Worm (Caenorhabditis elegans) whole organism, L2 larva: ENCODE data around the gene ceh-22.

ENCODE experiments used
- C34F6.9 ChIP-seq: fragments of 150-350 bp; optimal IDR thresholded peaks from 2 replicates; lab custom pipeline; 2014; ENCODE audit warnings: missing biosample characterization, missing genetic modification characterization
- F13H6.1 ChIP-seq: sonication (generic microtip); optimal IDR thresholded peaks from 2 replicates; lab custom pipeline; 2016; ENCODE audit warnings: missing genetic modification characterization, missing compliant biosample characterization
- R02D3.7 ChIP-seq: fragments of 150-350 bp; optimal IDR thresholded peaks from 2 replicates; lab custom pipeline; 2014; ENCODE audit warnings: missing biosample characterization, missing genetic modification characterization
- Y55F3AM.14 ChIP-seq: fragments of 200-800 bp; sonication (Bioruptor generic); optimal IDR thresholded peaks from 2 replicates; lab custom pipeline; 2018; ENCODE audit warnings: mild to moderate bottlenecking, missing genetic modification characterization, missing compliant biosample characterization
- ZK546.5 ChIP-seq: sonication (generic microtip); optimal IDR thresholded peaks from 2 replicates; lab custom pipeline; 2017; ENCODE audit warnings: missing biosample characterization, missing genetic modification characterization
- alr-1 ChIP-seq: fragments of 150-350 bp; optimal IDR thresholded peaks from 2 replicates; lab custom pipeline; 2014; ENCODE audit warnings: missing biosample characterization, missing genetic modification characterization
- aly-2 ChIP-seq: fragments of 150-350 bp; optimal IDR thresholded peaks from 2 replicates; lab custom pipeline; 2014; ENCODE audit warnings: missing biosample characterization, missing genetic modification characterization
- ama-1 ChIP-seq: fragments of 150-350 bp; optimal IDR thresholded peaks from 2 replicates; lab custom pipeline; 2018; ENCODE audit warnings: inconsistent platforms
- blmp-1 ChIP-seq: sonication (generic microtip); optimal IDR thresholded peaks from 2 replicates; lab custom pipeline; 2017; ENCODE audit warnings: missing genetic modification characterization, mild to moderate bottlenecking, missing compliant biosample characterization, antibody characterized with exemption, moderate library complexity; ENCODE audit not compliant: insufficient read depth
- ceh-16 ChIP-seq: fragments of 150-350 bp; optimal IDR thresholded peaks from 2 replicates; lab custom pipeline; 2014; ENCODE audit warnings: missing biosample characterization, missing genetic modification characterization
- ceh-82 ChIP-seq: fragments of 150-350 bp; optimal IDR thresholded peaks from 2 replicates; lab custom pipeline; 2014; ENCODE audit warnings: missing biosample characterization, missing genetic modification characterization
- crh-2 ChIP-seq: sonication (generic microtip); optimal IDR thresholded peaks from 2 replicates; lab custom pipeline; 2017; ENCODE audit warnings: missing biosample characterization, missing genetic modification characterization
- dmd-4 ChIP-seq: sonication (generic microtip); optimal IDR thresholded peaks from 2 replicates; lab custom pipeline; 2017; ENCODE audit warnings: missing biosample characterization, missing genetic modification characterization
- egl-27 ChIP-seq: sonication (generic microtip); optimal IDR thresholded peaks from 3 replicates; lab custom pipeline; 2017; ENCODE audit warnings: missing biosample characterization, missing genetic modification reagents, missing genetic modification characterization
- elt-1 ChIP-seq: fragments of 150-350 bp; optimal IDR thresholded peaks from 2 replicates; lab custom pipeline; 2014; ENCODE audit warnings: missing biosample characterization, missing genetic modification characterization
- gmeb-1 ChIP-seq: fragments of 150-350 bp; optimal IDR thresholded peaks from 2 replicates; lab custom pipeline; 2014; ENCODE audit warnings: missing biosample characterization, missing genetic modification characterization
- lin-11 ChIP-seq: fragments of 150-350 bp; sonication (generic microtip); optimal IDR thresholded peaks from 2 replicates; lab custom pipeline; 2014; ENCODE audit warnings: missing biosample characterization, missing genetic modification characterization, inconsistent platforms, mixed read lengths
- lsy-2 ChIP-seq, 2 experiments: fragments of 150-350 bp in 1 of 2; sonication (generic microtip) in 1 of 2; optimal IDR thresholded peaks; 2 replicates each; lab custom pipeline; 2014 to 2017; ENCODE audit warnings: missing biosample characterization in 2 of 2, missing genetic modification characterization in 2 of 2
- mbf-1 ChIP-seq: sonication (generic microtip); optimal IDR thresholded peaks from 2 replicates; lab custom pipeline; 2017; ENCODE audit warnings: missing biosample characterization, missing genetic modification characterization
- mdl-1 ChIP-seq, 2 experiments: fragments of 150-350 bp in 1 of 2; sonication (generic microtip) in 1 of 2; optimal IDR thresholded peaks; 2 replicates each; lab custom pipeline; 2017; ENCODE audit warnings: missing biosample characterization in 2 of 2, missing genetic modification characterization in 2 of 2
- nhr-11 ChIP-seq: fragments of 150-350 bp; optimal IDR thresholded peaks from 2 replicates; lab custom pipeline; 2014; ENCODE audit warnings: missing biosample characterization, missing genetic modification characterization
- nhr-129 ChIP-seq: fragments of 150-350 bp; optimal IDR thresholded peaks from 2 replicates; lab custom pipeline; 2014; ENCODE audit warnings: missing biosample characterization, missing genetic modification characterization
- nhr-21 ChIP-seq: fragments of 150-350 bp; optimal IDR thresholded peaks from 2 replicates; lab custom pipeline; 2014; ENCODE audit warnings: missing biosample characterization, missing genetic modification characterization
- nhr-237 ChIP-seq: fragments of 150-350 bp; optimal IDR thresholded peaks from 2 replicates; lab custom pipeline; 2014; ENCODE audit warnings: missing biosample characterization, missing genetic modification characterization
- nhr-25 ChIP-seq: fragments of 150-350 bp; sonication (generic microtip); optimal IDR thresholded peaks from 3 replicates; lab custom pipeline; 2014; ENCODE audit warnings: missing biosample characterization, missing genetic modification characterization
- nhr-6 ChIP-seq: fragments of 150-350 bp; optimal IDR thresholded peaks from 2 replicates; lab custom pipeline; 2014; ENCODE audit warnings: missing biosample characterization, missing genetic modification characterization
- peb-1 ChIP-seq: fragments of 150-350 bp; optimal IDR thresholded peaks from 2 replicates; lab custom pipeline; 2014; ENCODE audit warnings: missing biosample characterization, missing genetic modification characterization
- sem-4 ChIP-seq: fragments of 150-350 bp; optimal IDR thresholded peaks from 2 replicates; lab custom pipeline; 2014; ENCODE audit warnings: missing biosample characterization, missing genetic modification reagents, missing genetic modification characterization
- sma-3 ChIP-seq: sonication (generic microtip); optimal IDR thresholded peaks from 2 replicates; lab custom pipeline; 2016; ENCODE audit warnings: missing genetic modification reagents, missing genetic modification characterization, missing compliant biosample characterization
- unc-39 ChIP-seq: fragments of 150-350 bp; optimal IDR thresholded peaks from 2 replicates; lab custom pipeline; 2014; ENCODE audit warnings: missing biosample characterization, missing genetic modification characterization
- unc-55 ChIP-seq: fragments of 150-350 bp; sonication (generic microtip); optimal IDR thresholded peaks from 3 replicates; lab custom pipeline; 2014; ENCODE audit warnings: missing biosample characterization, missing genetic modification reagents, missing genetic modification characterization
- zag-1 ChIP-seq: fragments of 150-350 bp; optimal IDR thresholded peaks from 2 replicates; lab custom pipeline; 2014; ENCODE audit warnings: missing biosample characterization, missing genetic modification characterization
- ztf-11 ChIP-seq: sonication (generic microtip); optimal IDR thresholded peaks from 2 replicates; lab custom pipeline; 2017; ENCODE audit warnings: missing biosample characterization, missing genetic modification characterization
- ztf-4 ChIP-seq: fragments of 150-350 bp; optimal IDR thresholded peaks from 2 replicates; lab custom pipeline; 2014; ENCODE audit warnings: missing biosample characterization, missing genetic modification characterization

Gene ceh-22

ce11 chrV:10662000-10662399, 9.7 kb upstream of the ceh-22 start:
- TF ChIP-seq nhr-6 (tag; lab: Kevin White, UChicago) (no peak), blmp-1 (tag; lab: Kevin White, UChicago) (peak; percentile 79)

ce11 chrV:10664271-10664670, 7.4 kb upstream of the ceh-22 start:
- TF ChIP-seq ceh-82 (tag; lab: Kevin White, UChicago) (no peak), ZK546.5 (tag; lab: Kevin White, UChicago) (no peak), mbf-1 (no peak), R02D3.7 (tag; lab: Kevin White, UChicago) (no peak), egl-27 (tag; lab: Kevin White, UChicago) (no peak), elt-1 (no peak), unc-55 (GFP tag; lab: Kevin White, UChicago) (no peak), nhr-21 (tag; lab: Kevin White, UChicago) (no peak), F13H6.1 (tag; lab: Kevin White, UChicago) (no peak), nhr-237 (tag; lab: Kevin White, UChicago) (no peak), sem-4 (tag; lab: Kevin White, UChicago) (no peak), ztf-4 (tag; lab: Kevin White, UChicago) (no peak), ama-1 (lab: Kevin White, UChicago) (no peak), lin-11 (no peak), unc-39 (tag; lab: Kevin White, UChicago) (no peak), crh-2 (tag; lab: Kevin White, UChicago) (no peak)

ce11 chrV:10667284-10667683, 4.4 kb upstream of the ceh-22 start, which contains the start of gene twk-12:
TSS of gene twk-12 (plus strand) at chrV:10667584.
- no peak for TF ChIP-seq C34F6.9 (tag; lab: Kevin White, UChicago)
- no peak for TF ChIP-seq peb-1 (tag; lab: Kevin White, UChicago)
- TF ChIP-seq nhr-129 (tag; lab: Kevin White, UChicago) = no peak
- TF ChIP-seq sma-3 (GFP tag; lab: Kevin White, UChicago) = no peak
- TF ChIP-seq nhr-25 (tag; lab: Kevin White, UChicago) = no peak
- TF ChIP-seq nhr-11 (tag; lab: Kevin White, UChicago) = no peak
- TF ChIP-seq ceh-82 (tag; lab: Kevin White, UChicago) = no peak
- TF ChIP-seq nhr-237 (tag; lab: Kevin White, UChicago) = no peak
- TF ChIP-seq blmp-1 (tag; lab: Kevin White, UChicago) = no peak
- no peak for TF ChIP-seq ceh-16
- no peak for TF ChIP-seq dmd-4 (tag; lab: Kevin White, UChicago)
- TF ChIP-seq sem-4 (tag; lab: Kevin White, UChicago) = no peak
- TF ChIP-seq gmeb-1 = no peak
- no peak for TF ChIP-seq egl-27 (tag; lab: Kevin White, UChicago)

- TF ChIP-seq Y55F3AM.14 (GFP tag; lab: Kevin White, UChicago) (no peak), ceh-16 (no peak), R02D3.7 (tag; lab: Kevin White, UChicago) (no peak)
Observed at ce11 chrV:10670817-10671216, 901 bp upstream of the ceh-22 start.

ce11 chrV:10672601-10673000, 883 bp downstream of the ceh-22 start:
- peak; percentile 28 for TF ChIP-seq F13H6.1 (tag; lab: Kevin White, UChicago)
- TF ChIP-seq zag-1 (tag; lab: Kevin White, UChicago) = no peak
- TF ChIP-seq peb-1 (tag; lab: Kevin White, UChicago) = no peak

ce11 chrV:10675978-10676377, 4.3 kb downstream of the ceh-22 start:
- TF ChIP-seq unc-39 (tag; lab: Kevin White, UChicago) = no peak

- TF ChIP-seq lin-11 (peak; percentile 15), C34F6.9 (tag; lab: Kevin White, UChicago) (peak; percentile 81), Y55F3AM.14 (GFP tag; lab: Kevin White, UChicago) (peak; percentile 60), F13H6.1 (tag; lab: Kevin White, UChicago) (peak; percentile 64), alr-1 (tag; lab: Kevin White, UChicago) (no peak), lsy-2 (tag; optimal IDR thresholded peaks at IDR 0.05; lab: Kevin White, UChicago) (peak in 1 of 2 experiments; percentile 52), ztf-11 (no peak), nhr-21 (tag; lab: Kevin White, UChicago) (no peak), nhr-129 (tag; lab: Kevin White, UChicago) (peak; percentile 73), crh-2 (tag; lab: Kevin White, UChicago) (peak; percentile 13), aly-2 (tag; lab: Kevin White, UChicago) (no peak), ama-1 (lab: Kevin White, UChicago) (no peak), zag-1 (tag; lab: Kevin White, UChicago) (peak; percentile 70), unc-55 (GFP tag; lab: Kevin White, UChicago) (peak; percentile 66), mdl-1 (tag; optimal IDR thresholded peaks at IDR 0.05; lab: Kevin White, UChicago) (peak in 1 of 2 experiments; percentile 41)
- TF ChIP-seq, all 48 proteins: peak for 10
Observed at ce11 chrV:10677459-10677858, 5.7 kb downstream of the ceh-22 start.
